Worm (Caenorhabditis elegans): ENCODE results near the gene F13H8.6.
A peak's percentile ranks its signal among the peaks of the same experiment; 100 is the strongest.

Gene F13H8.6

ce11 chrII:6331222-6331830 lies 44.6 kb upstream of the F13H8.6 start, which contains the start of gene set-4 (continued):
- TF ChIP-seq fkh-3 (tag; optimal IDR thresholded peaks at IDR 0.05) (no peak), F22D6.2 (tag; optimal IDR thresholded peaks at IDR 0.05) (peak; percentile 44), let-526 (GFP tag; IDR thresholded peaks at IDR 0.05) (0 out of 2 replicates have a peak, but pooled peaks have one; percentile 51), ccch-3 (GFP tag; optimal IDR thresholded peaks at IDR 0.05) (no peak), ceh-27 (GFP tag; optimal IDR thresholded peaks at IDR 0.05) (peak; percentile 87), lag-1 (GFP tag; IDR thresholded peaks at IDR 0.05) (no peak), madf-6 (GFP tag; IDR thresholded peaks at IDR 0.05) (peak; percentile 79), hmg-1.2 (GFP tag; IDR thresholded peaks at IDR 0.05) (peak; percentile 68), Y95B8A.8 (GFP tag; IDR thresholded peaks at IDR 0.05) (no peak), F55B11.4 (tag; optimal IDR thresholded peaks at IDR 0.05; ENCODE audit: borderline replicate concordance, insufficient read depth) (no peak), T07F8.4 (tag; optimal IDR thresholded peaks at IDR 0.05) (no peak), snpc-1.3 (tag; optimal IDR thresholded peaks at IDR 0.05; ENCODE audit: insufficient read depth) (no peak), ztf-3 (GFP tag; optimal IDR thresholded peaks at IDR 0.05) (no peak), ama-1 (optimal IDR thresholded peaks at IDR 0.05) (no peak), ama-1 (GFP tag; optimal IDR thresholded peaks at IDR 0.05) (no peak), ceh-79 (tag; optimal IDR thresholded peaks at IDR 0.05) (no peak), madf-3 (GFP tag; IDR thresholded peaks at IDR 0.05) (0 out of 2 replicates have a peak, but pooled peaks have one; percentile 58), snpc-4 (GFP tag; optimal IDR thresholded peaks at IDR 0.05) (peak; percentile 4), snpc-4 (tag; optimal IDR thresholded peaks at IDR 0.05) (peak; percentile 6 to 81 (median 64)), rcor-1 (GFP tag; IDR thresholded peaks at IDR 0.05) (peak; percentile 79), mes-4 (tag; optimal IDR thresholded peaks at IDR 0.05) (no peak), Y53G8AR.9 (GFP tag; conservative IDR thresholded peaks at IDR 0.05) (peak; percentile 82), F52B5.7 (tag; optimal IDR thresholded peaks at IDR 0.05) (no peak), lin-35 (GFP tag; optimal IDR thresholded peaks at IDR 0.05) (peak in 2 of 3 experiments; percentile 28 to 90), lir-1 (GFP tag; conservative IDR thresholded peaks at IDR 0.05) (peak; percentile 60; the same call in 1 of the 2 replicates), egrh-3 (GFP tag; IDR thresholded peaks at IDR 0.05) (no peak), ztf-26 (tag; optimal IDR thresholded peaks at IDR 0.05) (peak; percentile 85), nhr-120 (GFP tag; IDR thresholded peaks at IDR 0.05) (no peak), D2030.7 (GFP tag; IDR thresholded peaks at IDR 0.05) (no peak), akir-1 (GFP tag; optimal IDR thresholded peaks at IDR 0.05) (no peak), die-1 (tag; optimal IDR thresholded peaks at IDR 0.05) (no peak), B0035.1 (tag; optimal IDR thresholded peaks at IDR 0.05) (no peak), rec-8 (tag; optimal IDR thresholded peaks at IDR 0.05) (no peak), ZK185.1 (tag; optimal IDR thresholded peaks at IDR 0.05; ENCODE audit: poor library complexity, severe bottlenecking) (peak; percentile 68), C17E4.6 (GFP tag; IDR thresholded peaks at IDR 0.05) (peak; percentile 42; the same call in 1 of the 2 replicates), hlh-26 (GFP tag; conservative IDR thresholded peaks at IDR 0.05) (no peak), B0261.1 (tag; optimal IDR thresholded peaks at IDR 0.05) (no peak), F49E8.2 (tag; optimal IDR thresholded peaks at IDR 0.05; ENCODE audit: insufficient read depth) (no peak), zfh-2 (GFP tag; conservative IDR thresholded peaks at IDR 0.05) (peak; percentile 96), ekl-4 (GFP tag; IDR thresholded peaks at IDR 0.05) (peak; percentile 84), tbx-9 (tag; optimal IDR thresholded peaks at IDR 0.05; ENCODE audit: borderline replicate concordance) (no peak), hlh-12 (tag; optimal IDR thresholded peaks at IDR 0.05) (no peak), nhr-179 (tag; optimal IDR thresholded peaks at IDR 0.05) (no peak), tbp1 (GFP tag; optimal IDR thresholded peaks at IDR 0.05) (peak; percentile 62), nhr-27 (tag; optimal IDR thresholded peaks at IDR 0.05) (no peak), ztf-6 (GFP tag; IDR thresholded peaks at IDR 0.05) (no peak), egl-18 (GFP tag; IDR thresholded peaks at IDR 0.05) (peak; percentile 55; the same call in 1 of the 2 replicates), nhr-90 (tag; optimal IDR thresholded peaks at IDR 0.05) (peak; percentile 57)
